Worm (Caenorhabditis elegans) whole organism, young adult: ENCODE measurements around the gene R151.1.

ENCODE experiments used
- B0019.2 ChIP-seq: fragments of 200-800 bp; sonication (Bioruptor generic); conservative IDR thresholded peaks from 2 replicates; pipeline ENCODE4 v1.3.6; 2022; ENCODE audit warnings: missing genetic modification reagents, missing genetic modification characterization, missing compliant biosample characterization
- B0035.1 ChIP-seq: sonication (generic microtip); optimal IDR thresholded peaks from 2 replicates; lab custom pipeline; 2016; ENCODE audit warnings: missing genetic modification characterization, mild to moderate bottlenecking, missing compliant biosample characterization, missing genotype, missing genetic modification reagents
- F22D6.2 ChIP-seq: sonication (generic microtip); optimal IDR thresholded peaks from 2 replicates; lab custom pipeline; 2016; ENCODE audit warnings: mild to moderate bottlenecking, missing genetic modification characterization, missing compliant biosample characterization
- F39B2.1 ChIP-seq: fragments of 200-800 bp; sonication (Bioruptor generic); IDR thresholded peaks from 2 replicates; pipeline ENCODE4 v1.3.6; 2022; ENCODE audit warnings: missing genetic modification reagents, missing genetic modification characterization, missing compliant biosample characterization
- F49E8.2 ChIP-seq: sonication (generic microtip); optimal IDR thresholded peaks from 3 replicates; lab custom pipeline; 2017; ENCODE audit warnings: missing genetic modification characterization, mild to moderate bottlenecking, missing compliant biosample characterization, antibody characterized with exemption, moderate library complexity; ENCODE audit not compliant: insufficient read depth
- F57A8.1 ChIP-seq: fragments of 200-800 bp; sonication (Bioruptor generic); optimal IDR thresholded peaks from 2 replicates; lab custom pipeline; 2018; ENCODE audit warnings: mild to moderate bottlenecking, missing genetic modification characterization, moderate library complexity, missing compliant biosample characterization
- ama-1 ChIP-seq, 3 experiments: fragments of 150-350 bp in 1 of 3; sonication (generic microtip) in 2 of 3; optimal IDR thresholded peaks; 2 replicates each; lab custom pipeline; 2014 to 2018; ENCODE audit warnings: missing biosample characterization in 2 of 3, missing genetic modification characterization in 2 of 3, missing genetic modification reagents in 2 of 3
- aptf-2 ChIP-seq: fragments of 200-800 bp; sonication (Bioruptor generic); conservative IDR thresholded peaks from 2 replicates; pipeline ENCODE4 v1.3.6; 2022; ENCODE audit warnings: missing genetic modification reagents, missing genetic modification characterization, missing compliant biosample characterization
- athp-1 ChIP-seq: sonication (generic microtip); optimal IDR thresholded peaks from 2 replicates; lab custom pipeline; 2017; ENCODE audit warnings: mild to moderate bottlenecking, missing genetic modification characterization, missing compliant biosample characterization
- attf-5 ChIP-seq: fragments of 200-800 bp; sonication (Bioruptor generic); optimal IDR thresholded peaks from 2 replicates; lab custom pipeline; 2018; ENCODE audit warnings: mild to moderate bottlenecking, missing genetic modification characterization, missing compliant biosample characterization
- attf-6 ChIP-seq: fragments of 200-800 bp; sonication (Bioruptor generic); IDR thresholded peaks from 2 replicates; pipeline ENCODE4 v1.3.6; 2022; ENCODE audit warnings: missing genetic modification reagents, missing genetic modification characterization, missing compliant biosample characterization
- bed-2 ChIP-seq: fragments of 200-800 bp; sonication (Bioruptor generic); IDR thresholded peaks from 2 replicates; pipeline ENCODE4 v1.3.6; 2022; ENCODE audit warnings: missing genetic modification reagents, missing genetic modification characterization, missing compliant biosample characterization
- ccch-3 ChIP-seq: fragments of 200-800 bp; sonication (Bioruptor generic); optimal IDR thresholded peaks from 2 replicates; lab custom pipeline; 2018; ENCODE audit warnings: mild to moderate bottlenecking, missing genetic modification characterization, missing compliant biosample characterization
- ceh-58 ChIP-seq: fragments of 200-800 bp; sonication (Bioruptor generic); IDR thresholded peaks from 2 replicates; pipeline ENCODE4 v1.3.6; 2022; ENCODE audit warnings: missing genetic modification characterization, missing compliant biosample characterization
- ceh-91 ChIP-seq: fragments of 200-800 bp; sonication (Bioruptor generic); IDR thresholded peaks from 2 replicates; pipeline ENCODE4 v1.3.6; 2022; ENCODE audit warnings: missing genetic modification reagents, missing genetic modification characterization, missing compliant biosample characterization
- dox-1 ChIP-seq: fragments of 200-800 bp; sonication (Bioruptor generic); IDR thresholded peaks from 2 replicates; pipeline ENCODE4 v1.3.6; 2022; ENCODE audit warnings: missing genetic modification reagents, missing genetic modification characterization, missing compliant biosample characterization
- dpff-1 ChIP-seq: sonication (generic microtip); optimal IDR thresholded peaks from 2 replicates; lab custom pipeline; 2017; ENCODE audit warnings: mild to moderate bottlenecking, missing genetic modification characterization, missing compliant biosample characterization
- egl-18 ChIP-seq: fragments of 200-800 bp; sonication (Bioruptor generic); IDR thresholded peaks from 2 replicates; pipeline ENCODE4 v1.3.6; 2022; ENCODE audit warnings: missing genetic modification reagents, missing genetic modification characterization, missing compliant biosample characterization
- ekl-4 ChIP-seq: fragments of 200-800 bp; sonication (Bioruptor generic); IDR thresholded peaks from 2 replicates; pipeline ENCODE4 v1.3.6; 2022; ENCODE audit warnings: missing genetic modification reagents, missing genetic modification characterization, missing compliant biosample characterization
- hlh-26 ChIP-seq: fragments of 200-800 bp; sonication (Bioruptor generic); conservative IDR thresholded peaks from 2 replicates; pipeline ENCODE4 v1.3.6; 2022; ENCODE audit warnings: missing genetic modification reagents, missing genetic modification characterization, missing compliant biosample characterization
- hmg-1.2 ChIP-seq: fragments of 200-800 bp; sonication (Bioruptor generic); IDR thresholded peaks from 2 replicates; pipeline ENCODE4 v1.3.6; 2022; ENCODE audit warnings: missing genetic modification reagents, missing genetic modification characterization, missing compliant biosample characterization
- hrde-1 ChIP-seq: sonication (generic microtip); optimal IDR thresholded peaks from 2 replicates; lab custom pipeline; 2016; ENCODE audit warnings: missing genetic modification characterization, mild to moderate bottlenecking, missing compliant biosample characterization, moderate library complexity, missing genotype, missing genetic modification reagents, borderline replicate concordance
- hsf-1 ChIP-seq: fragments of 200-800 bp; sonication (Bioruptor generic); IDR thresholded peaks from 2 replicates; pipeline ENCODE4 v1.3.6; 2022; ENCODE audit warnings: missing genetic modification reagents, missing genetic modification characterization, missing compliant biosample characterization
- lin-40 ChIP-seq: sonication (generic microtip); optimal IDR thresholded peaks from 2 replicates; lab custom pipeline; 2016; ENCODE audit warnings: missing genetic modification characterization, mild to moderate bottlenecking, missing compliant biosample characterization, missing genotype, missing genetic modification reagents
- lsl-1 ChIP-seq: fragments of 200-800 bp; sonication (Bioruptor generic); optimal IDR thresholded peaks from 2 replicates; lab custom pipeline; 2018; ENCODE audit warnings: mild to moderate bottlenecking, missing genetic modification characterization, moderate library complexity, missing compliant biosample characterization
- lsy-27 ChIP-seq: sonication (generic microtip); optimal IDR thresholded peaks from 2 replicates; lab custom pipeline; 2017; ENCODE audit warnings: missing genetic modification characterization, mild to moderate bottlenecking, missing compliant biosample characterization, antibody characterized with exemption, missing genotype, borderline replicate concordance; ENCODE audit not compliant: insufficient read depth
- madf-3 ChIP-seq: fragments of 200-800 bp; sonication (Bioruptor generic); IDR thresholded peaks from 2 replicates; pipeline ENCODE4 v1.3.6; 2022; ENCODE audit warnings: missing genetic modification reagents, missing genetic modification characterization, missing compliant biosample characterization
- nfya-2 ChIP-seq: fragments of 200-800 bp; sonication (Bioruptor generic); IDR thresholded peaks from 2 replicates; pipeline ENCODE4 v1.3.6; 2022; ENCODE audit warnings: missing genetic modification reagents, missing genetic modification characterization, missing compliant biosample characterization
- nhr-120 ChIP-seq: fragments of 200-800 bp; sonication (Bioruptor generic); IDR thresholded peaks from 2 replicates; pipeline ENCODE4 v1.3.6; 2022; ENCODE audit warnings: missing genetic modification characterization, missing compliant biosample characterization
- nhr-27 ChIP-seq: fragments of 200-800 bp; sonication (Bioruptor generic); optimal IDR thresholded peaks from 2 replicates; lab custom pipeline; 2018; ENCODE audit warnings: mild to moderate bottlenecking, missing genetic modification characterization, moderate library complexity, missing compliant biosample characterization
- nhr-80 ChIP-seq: sonication (generic microtip); optimal IDR thresholded peaks from 2 replicates; lab custom pipeline; 2016; ENCODE audit warnings: missing genetic modification characterization, missing compliant biosample characterization
- rcor-1 ChIP-seq: fragments of 200-800 bp; sonication (Bioruptor generic); IDR thresholded peaks from 2 replicates; pipeline ENCODE4 v1.3.6; 2022; ENCODE audit warnings: missing genetic modification reagents, missing genetic modification characterization, missing compliant biosample characterization
- rec-8 ChIP-seq, 2 experiments: sonication (generic microtip); optimal IDR thresholded peaks; 2 replicates each; lab custom pipeline; 2016; ENCODE audit warnings: mild to moderate bottlenecking in 2 of 2, missing genetic modification characterization in 2 of 2, missing genetic modification reagents in 2 of 2, missing genotype in 2 of 2, missing biosample characterization in 1 of 2, missing compliant biosample characterization in 1 of 2, moderate library complexity in 1 of 2
- repo-1 ChIP-seq: sonication (generic microtip); optimal IDR thresholded peaks from 2 replicates; lab custom pipeline; 2017; ENCODE audit warnings: mild to moderate bottlenecking, missing genetic modification characterization, missing compliant biosample characterization
- sea-2 ChIP-seq: fragments of 200-800 bp; sonication (Bioruptor generic); IDR thresholded peaks from 2 replicates; pipeline ENCODE4 v1.3.6; 2022; ENCODE audit warnings: missing genetic modification characterization, missing compliant biosample characterization
- snpc-1.1 ChIP-seq: sonication (generic microtip); optimal IDR thresholded peaks from 2 replicates; lab custom pipeline; 2017; ENCODE audit warnings: missing genetic modification characterization, mild to moderate bottlenecking, missing compliant biosample characterization, antibody characterized with exemption, moderate library complexity, missing genotype, missing genetic modification reagents; ENCODE audit not compliant: insufficient read depth
- snpc-3.4 ChIP-seq: sonication (generic microtip); optimal IDR thresholded peaks from 2 replicates; lab custom pipeline; 2017; ENCODE audit warnings: missing genetic modification characterization, mild to moderate bottlenecking, missing compliant biosample characterization, antibody characterized with exemption, moderate library complexity, missing genotype, missing genetic modification reagents
- snpc-4 ChIP-seq, 5 experiments: fragments of 150-350 bp in 1 of 5; sonication (generic microtip) in 4 of 5; optimal IDR thresholded peaks; 2 replicates each; lab custom pipeline; 2014 to 2018; ENCODE audit warnings: missing genetic modification characterization in 5 of 5, missing biosample characterization in 3 of 5, antibody characterized with exemption in 2 of 5, mild to moderate bottlenecking in 2 of 5, missing compliant biosample characterization in 2 of 5, missing genotype in 2 of 5, moderate library complexity in 2 of 5, missing genetic modification reagents in 1 of 5
- somi-1 ChIP-seq: fragments of 200-800 bp; sonication (Bioruptor generic); optimal IDR thresholded peaks from 2 replicates; lab custom pipeline; 2018; ENCODE audit warnings: mild to moderate bottlenecking, missing genetic modification characterization, missing compliant biosample characterization
- tbp1 ChIP-seq: fragments of 200-800 bp; sonication (Bioruptor generic); optimal IDR thresholded peaks from 2 replicates; lab custom pipeline; 2018; ENCODE audit warnings: mild to moderate bottlenecking, missing genetic modification characterization, missing compliant biosample characterization
- tlf-1 ChIP-seq: fragments of 200-800 bp; sonication (Bioruptor generic); optimal IDR thresholded peaks from 2 replicates; lab custom pipeline; 2018; ENCODE audit warnings: mild to moderate bottlenecking, missing genetic modification characterization, missing compliant biosample characterization
- zfh-2 ChIP-seq: fragments of 200-800 bp; sonication (Bioruptor generic); conservative IDR thresholded peaks from 2 replicates; pipeline ENCODE4 v1.3.6; 2022; ENCODE audit warnings: missing genetic modification reagents, missing genetic modification characterization, missing compliant biosample characterization
- ztf-18 ChIP-seq: sonication (generic microtip); optimal IDR thresholded peaks from 2 replicates; lab custom pipeline; 2016; ENCODE audit warnings: missing genotype, mild to moderate bottlenecking, missing genetic modification characterization, missing compliant biosample characterization
- ztf-22 ChIP-seq: fragments of 200-800 bp; sonication (Bioruptor generic); optimal IDR thresholded peaks from 2 replicates; lab custom pipeline; 2018; ENCODE audit warnings: mild to moderate bottlenecking, missing genetic modification characterization, moderate library complexity, missing compliant biosample characterization
- ztf-25 ChIP-seq: fragments of 200-800 bp; sonication (Bioruptor generic); IDR thresholded peaks from 2 replicates; pipeline ENCODE4 v1.3.6; 2022; ENCODE audit warnings: missing genetic modification reagents, missing genetic modification characterization, missing compliant biosample characterization
- ztf-3 ChIP-seq: fragments of 200-800 bp; sonication (Bioruptor generic); optimal IDR thresholded peaks from 2 replicates; lab custom pipeline; 2018; ENCODE audit warnings: mild to moderate bottlenecking, missing genetic modification characterization, missing compliant biosample characterization

The R151.1 gene

ce11 chrIII:7180613-7181012 lies 35.7 kb upstream of the R151.1 start, which contains the start of gene ndab-2 (continued):
- TF ChIP-seq hlh-26 (GFP tag; lab: Robert Waterston, UW) (no peak), snpc-3.4 (tag; lab: Kevin White, UChicago) (peak; percentile 57), attf-5 (GFP tag; lab: Kevin White, UChicago) (no peak), F22D6.2 (tag; lab: Kevin White, UChicago) (no peak), hmg-1.2 (GFP tag; lab: Robert Waterston, UW) (peak; percentile 30; the same call in 1 of the 2 replicates), F39B2.1 (GFP tag; lab: Robert Waterston, UW) (0 out of 2 replicates have a peak, but pooled peaks have one; percentile 65), ztf-25 (peak; percentile 52; the same call in 1 of the 2 replicates), nhr-120 (GFP tag; lab: Robert Waterston, UW) (no peak), nfya-2 (GFP tag; lab: Robert Waterston, UW) (no peak), nhr-80 (tag; lab: Kevin White, UChicago) (no peak), nhr-27 (no peak), attf-6 (GFP tag; lab: Robert Waterston, UW) (peak; percentile 79), athp-1 (tag; lab: Kevin White, UChicago) (peak; percentile 38), ama-1 (optimal IDR thresholded peaks at IDR 0.05; lab: Kevin White, UChicago) (no peak), ama-1 (GFP tag; optimal IDR thresholded peaks at IDR 0.05; lab: Kevin White, UChicago) (peak in 1 of 2 experiments; percentile 73), B0019.2 (no peak), sea-2 (no peak), ztf-3 (GFP tag; lab: Kevin White, UChicago) (no peak), dox-1 (0 out of 2 replicates have a peak, but pooled peaks have one; percentile 52), aptf-2 (GFP tag; lab: Robert Waterston, UW) (no peak), ceh-58 (GFP tag; lab: Robert Waterston, UW) (0 out of 2 replicates have a peak, but pooled peaks have one; percentile 28), hsf-1 (peak; percentile 68; the same call in 1 of the 2 replicates), repo-1 (tag; lab: Kevin White, UChicago) (peak; percentile 52), dpff-1 (tag; lab: Kevin White, UChicago) (peak; percentile 19), rec-8 (tag; optimal IDR thresholded peaks at IDR 0.05; lab: Kevin White, UChicago) (no peak), rcor-1 (GFP tag; lab: Robert Waterston, UW) (peak; percentile 74), snpc-1.1 (tag; lab: Kevin White, UChicago) (no peak), madf-3 (peak; percentile 87), lsy-27 (tag; lab: Kevin White, UChicago) (no peak), egl-18 (GFP tag; lab: Robert Waterston, UW) (no peak), ztf-18 (tag; lab: Kevin White, UChicago) (peak; percentile 13), ekl-4 (GFP tag; lab: Robert Waterston, UW) (peak; percentile 82), ccch-3 (GFP tag; lab: Kevin White, UChicago) (no peak), zfh-2 (GFP tag; lab: Robert Waterston, UW) (no peak), B0035.1 (tag; lab: Kevin White, UChicago) (no peak), somi-1 (GFP tag; lab: Kevin White, UChicago) (no peak), snpc-4 (GFP tag; optimal IDR thresholded peaks at IDR 0.05; lab: Kevin White, UChicago) (no peak), snpc-4 (tag; optimal IDR thresholded peaks at IDR 0.05; lab: Kevin White, UChicago) (peak in 1 of 4 experiments; percentile 5), bed-2 (GFP tag; lab: Robert Waterston, UW) (no peak), F49E8.2 (tag; lab: Kevin White, UChicago) (peak; percentile 26), ceh-91 (GFP tag; lab: Robert Waterston, UW) (no peak), hrde-1 (peak; percentile 71), F57A8.1 (no peak), tbp1 (GFP tag; lab: Kevin White, UChicago) (peak; percentile 29), ztf-22 (GFP tag; lab: Kevin White, UChicago) (no peak), tlf-1 (peak; percentile 60), lin-40 (tag; lab: Kevin White, UChicago) (no peak), lsl-1 (GFP tag; lab: Kevin White, UChicago) (peak; percentile 33)
